Worm (Caenorhabditis elegans): ENCODE measurements around the gene fbxa-210.

fbxa-210 gene

ce11 chrV:18128545-18128944 lies 3.4 kb downstream of the fbxa-210 start:
- TF ChIP-seq dao-5 (tag; optimal IDR thresholded peaks at IDR 0.05), result no peak
- no peak for TF ChIP-seq W03F9.2 (tag; optimal IDR thresholded peaks at IDR 0.05)
- no peak for TF ChIP-seq him-1 (tag; optimal IDR thresholded peaks at IDR 0.05)

- TF ChIP-seq W03F9.2 (tag; optimal IDR thresholded peaks at IDR 0.05), result no peak
- TF ChIP-seq dao-5 (tag; optimal IDR thresholded peaks at IDR 0.05), result no peak
- TF ChIP-seq him-1 (tag; optimal IDR thresholded peaks at IDR 0.05), result no peak
Measured at ce11 chrV:18131049-18131448, 5.9 kb downstream of the fbxa-210 start, which contains the start of gene Y37H2A.12. Y37H2A.12 (minus strand) TSS chrV:18131129.

- TF ChIP-seq W03F9.2 (tag; optimal IDR thresholded peaks at IDR 0.05) (no peak), dao-5 (tag; optimal IDR thresholded peaks at IDR 0.05) (no peak), him-1 (tag; optimal IDR thresholded peaks at IDR 0.05) (no peak)
Measured at ce11 chrV:18133177-18133576, 8.0 kb downstream of the fbxa-210 start, which contains the start of gene Y37H2A.18. Y37H2A.18 (minus strand) TSS chrV:18133277.

ce11 chrV:18134378-18134777 lies 9.2 kb downstream of the fbxa-210 start, which contains the start of gene Y37H2A.7:
Y37H2A.7 (minus strand) TSS chrV:18134478.
- TF ChIP-seq dao-5 (tag; optimal IDR thresholded peaks at IDR 0.05) (no peak), W03F9.2 (tag; optimal IDR thresholded peaks at IDR 0.05) (no peak), him-1 (tag; optimal IDR thresholded peaks at IDR 0.05) (no peak)

ce11 chrV:18137679-18138078 lies 12.5 kb downstream of the fbxa-210 start:
- TF ChIP-seq dao-5 (tag; optimal IDR thresholded peaks at IDR 0.05) (no peak), W03F9.2 (tag; optimal IDR thresholded peaks at IDR 0.05) (no peak), him-1 (tag; optimal IDR thresholded peaks at IDR 0.05) (no peak)

ce11 chrV:18138695-18139094 lies 13.5 kb downstream of the fbxa-210 start, which contains the start of gene Y37H2A.10:
Y37H2A.10 (plus strand) TSS chrV:18138995.
- TF ChIP-seq dao-5 (tag; optimal IDR thresholded peaks at IDR 0.05), result no peak
- no peak for TF ChIP-seq him-1 (tag; optimal IDR thresholded peaks at IDR 0.05)

- TF ChIP-seq him-1 (tag; optimal IDR thresholded peaks at IDR 0.05) (no peak), W03F9.2 (tag; optimal IDR thresholded peaks at IDR 0.05) (no peak), dao-5 (tag; optimal IDR thresholded peaks at IDR 0.05) (no peak)
Measured at ce11 chrV:18141161-18141560, 16.0 kb downstream of the fbxa-210 start, which contains the start of gene Y37H2A.11. Y37H2A.11 (plus strand) TSS chrV:18141461.

ce11 chrV:18142549-18142948 lies 17.4 kb downstream of the fbxa-210 start, which contains the start of gene Y37H2A.13:
Y37H2A.13 (plus strand) TSS chrV:18142849.
- TF ChIP-seq W03F9.2 (tag; optimal IDR thresholded peaks at IDR 0.05) (no peak), him-1 (tag; optimal IDR thresholded peaks at IDR 0.05) (no peak), dao-5 (tag; optimal IDR thresholded peaks at IDR 0.05) (no peak)

ce11 chrV:18143445-18143844 lies 18.3 kb downstream of the fbxa-210 start, which contains the start of gene Y37H2A.14:
Y37H2A.14 (plus strand) TSS chrV:18143745.
- TF ChIP-seq dao-5 (tag; optimal IDR thresholded peaks at IDR 0.05) (no peak), W03F9.2 (tag; optimal IDR thresholded peaks at IDR 0.05) (no peak), him-1 (tag; optimal IDR thresholded peaks at IDR 0.05) (no peak)

ce11 chrV:18144442-18144841 lies 19.3 kb downstream of the fbxa-210 start:
- TF ChIP-seq W03F9.2 (tag; optimal IDR thresholded peaks at IDR 0.05) (no peak), him-1 (tag; optimal IDR thresholded peaks at IDR 0.05) (no peak), dao-5 (tag; optimal IDR thresholded peaks at IDR 0.05) (no peak)

ce11 chrV:18146077-18146476 lies 20.9 kb downstream of the fbxa-210 start, which contains the start of gene C14A6.3:
C14A6.3 (plus strand) TSS chrV:18146377.
- no peak for TF ChIP-seq dao-5 (tag; optimal IDR thresholded peaks at IDR 0.05)
- no peak for TF ChIP-seq W03F9.2 (tag; optimal IDR thresholded peaks at IDR 0.05)
- TF ChIP-seq him-1 (tag; optimal IDR thresholded peaks at IDR 0.05), result no peak

ce11 chrV:18157707-18158106 lies 32.5 kb downstream of the fbxa-210 start, which contains the start of gene clec-48:
clec-48 (plus strand) TSS chrV:18158026.
- no peak for TF ChIP-seq W03F9.2 (tag; optimal IDR thresholded peaks at IDR 0.05)
- no peak for TF ChIP-seq dao-5 (tag; optimal IDR thresholded peaks at IDR 0.05)
- no peak for TF ChIP-seq him-1 (tag; optimal IDR thresholded peaks at IDR 0.05)

ce11 chrV:18158172-18158571 lies 33.0 kb downstream of the fbxa-210 start:
- TF ChIP-seq W03F9.2 (tag; optimal IDR thresholded peaks at IDR 0.05), result no peak
- TF ChIP-seq dao-5 (tag; optimal IDR thresholded peaks at IDR 0.05), result no peak
- TF ChIP-seq him-1 (tag; optimal IDR thresholded peaks at IDR 0.05), result no peak

- TF ChIP-seq W03F9.2 (tag; optimal IDR thresholded peaks at IDR 0.05) (no peak), dao-5 (tag; optimal IDR thresholded peaks at IDR 0.05) (no peak), him-1 (tag; optimal IDR thresholded peaks at IDR 0.05) (no peak)
Measured at ce11 chrV:18161228-18161627, 36.1 kb downstream of the fbxa-210 start, which contains the start of gene C14A6.13. C14A6.13 (minus strand) TSS chrV:18161328.

- TF ChIP-seq W03F9.2 (tag; optimal IDR thresholded peaks at IDR 0.05), result no peak
- no peak for TF ChIP-seq him-1 (tag; optimal IDR thresholded peaks at IDR 0.05)
Measured at ce11 chrV:18162568-18162967, 37.4 kb downstream of the fbxa-210 start, which contains the start of gene C14A6.12. C14A6.12 (minus strand) TSS chrV:18162668.

Measured in whole organism, L4/young adult.